Fruit fly (Drosophila melanogaster): ENCODE data around the gene Acbp6.

Acbp6 gene

DNA sequence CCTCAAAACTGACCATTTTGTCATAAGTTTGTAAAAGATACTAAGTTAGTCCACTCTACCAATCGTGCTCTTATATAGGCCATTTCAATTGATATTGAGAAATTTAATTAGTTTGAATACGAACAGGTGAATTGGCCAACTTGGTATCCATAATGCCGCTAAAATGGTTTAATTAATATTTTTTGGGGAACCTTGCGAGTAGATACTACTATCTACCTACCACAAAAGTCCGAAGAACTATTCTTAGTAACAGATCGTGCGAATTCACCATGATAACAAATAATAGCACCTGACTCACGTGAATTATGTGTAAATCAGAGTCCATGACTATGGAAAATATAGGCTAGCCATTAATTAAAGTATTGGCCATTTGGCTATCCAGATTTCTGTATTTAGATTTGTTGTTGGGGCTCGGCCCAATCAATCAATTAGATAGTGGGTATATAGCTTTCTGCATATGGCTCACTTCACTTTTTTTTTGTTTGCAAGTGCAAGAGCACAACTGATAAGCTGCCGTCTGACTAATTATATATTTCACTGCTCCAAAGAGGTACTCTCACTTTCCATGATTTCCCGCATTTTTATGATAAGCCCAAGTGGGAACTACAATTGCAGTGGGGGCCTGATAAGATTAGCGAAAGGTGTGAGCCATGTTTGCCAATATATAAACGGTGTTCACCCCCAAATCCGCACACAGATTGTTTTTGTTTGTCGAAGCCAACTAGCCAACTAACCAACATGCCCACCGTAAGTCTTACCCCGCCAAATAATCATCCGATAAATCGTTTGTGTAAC is at the start of gene Acbp6, which contains the start of gene Acbp4:
TSS of gene Acbp6 (plus strand) at position 690 of the 795 bp plus-strand sequence.
TSS of gene Acbp4 (minus strand) at position 51 of the 795 bp plus-strand sequence.
- TF ChIP-seq CG8478 (optimal IDR thresholded peaks at IDR 0.05) (no peak), CTCF (optimal IDR thresholded peaks at IDR 0.05) (no peak)

DNA sequence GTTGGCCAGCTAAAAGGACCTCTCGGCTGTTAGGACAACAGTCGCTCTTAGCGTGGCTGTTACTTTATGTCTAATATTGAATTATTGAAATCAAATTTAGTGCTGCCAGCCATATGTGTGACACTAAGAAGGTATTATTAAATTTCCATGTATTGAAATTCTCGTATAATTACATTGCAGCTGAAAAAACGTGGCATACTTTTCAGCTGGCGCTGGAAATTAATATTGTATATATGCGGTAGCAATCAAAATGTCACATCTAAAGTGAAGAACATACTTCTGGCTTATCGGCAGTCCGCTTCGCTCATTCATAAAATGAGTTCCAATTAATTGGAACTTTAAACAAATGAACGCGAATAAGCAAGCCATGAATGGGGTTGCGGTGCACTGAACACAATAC is 46.5 kb upstream of the Acbp6 start:
- no peak for TF ChIP-seq CG8478 (optimal IDR thresholded peaks at IDR 0.05)
- TF ChIP-seq CTCF (optimal IDR thresholded peaks at IDR 0.05), result no peak

DNA sequence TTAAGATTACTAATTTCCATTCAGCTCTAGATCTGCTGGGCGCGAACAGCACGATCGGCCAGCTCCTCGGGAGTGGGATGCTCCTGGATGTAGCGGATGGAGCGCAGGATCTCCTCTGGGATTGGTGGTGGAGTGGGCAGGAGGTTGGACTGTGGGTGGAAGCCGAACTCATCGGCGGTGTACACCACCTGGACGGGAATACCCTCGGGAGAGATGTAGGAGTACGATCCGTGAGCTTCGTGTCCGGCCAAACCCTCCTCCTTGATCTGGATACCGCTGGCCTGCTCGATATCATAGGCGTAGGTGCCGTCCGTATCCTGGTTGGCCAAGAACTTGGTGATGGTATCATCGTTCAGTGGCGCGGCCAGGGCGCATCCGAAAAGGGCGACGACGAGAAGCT is 42.6 kb upstream of the Acbp6 start:
- TF ChIP-seq CG8478 (optimal IDR thresholded peaks at IDR 0.05), result no peak
- no peak for TF ChIP-seq CTCF (optimal IDR thresholded peaks at IDR 0.05)

DNA sequence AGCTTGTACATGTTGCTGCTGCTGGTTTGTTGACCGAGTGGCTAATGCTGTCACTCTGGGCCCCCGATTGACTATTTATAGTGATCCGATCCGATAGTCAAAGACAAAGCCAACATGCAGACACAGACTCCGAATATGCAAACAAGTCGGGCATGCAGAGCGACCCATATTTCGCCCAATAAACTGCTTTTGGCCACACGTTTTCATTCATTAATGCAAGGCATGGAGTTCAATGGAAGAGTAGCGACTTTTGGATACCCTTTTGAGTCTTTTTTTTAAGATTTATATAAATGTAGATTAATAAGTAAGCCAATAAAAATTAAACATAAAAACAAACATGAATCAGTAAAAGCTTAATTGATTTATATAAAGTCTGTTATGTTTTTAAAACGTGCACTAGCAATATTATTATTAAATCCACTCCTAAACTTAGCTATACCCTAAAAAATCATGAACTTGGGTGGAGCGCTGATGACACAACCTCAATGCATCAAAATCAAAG is 42.1 kb upstream of the Acbp6 start, which contains the start of gene Cpr65Ea:
TSS of gene Cpr65Ea (minus strand) at position 51 of the 502 bp plus-strand sequence.
- no peak for TF ChIP-seq CTCF (optimal IDR thresholded peaks at IDR 0.05)
- TF ChIP-seq CG8478 (optimal IDR thresholded peaks at IDR 0.05), result no peak

DNA sequence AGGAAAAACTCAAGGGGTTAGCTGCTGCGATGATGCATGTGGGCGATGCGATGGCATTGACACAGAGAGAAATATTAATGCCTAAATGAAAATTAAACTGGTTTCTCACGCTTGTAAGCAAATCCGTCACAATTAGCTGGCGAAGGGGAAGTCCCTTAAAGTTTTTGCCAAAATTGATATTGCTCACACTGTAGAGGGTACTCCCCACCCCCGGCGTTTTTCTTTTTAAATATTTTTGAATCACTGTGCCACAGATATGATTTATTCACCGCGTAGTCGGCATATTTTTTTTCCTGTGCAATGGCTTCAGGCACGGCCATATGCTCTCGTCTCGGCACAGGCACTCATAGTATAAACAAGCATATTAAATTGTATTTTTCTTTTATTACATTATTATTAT is 41.4 kb upstream of the Acbp6 start:
- no peak for TF ChIP-seq CTCF (optimal IDR thresholded peaks at IDR 0.05)
- no peak for TF ChIP-seq CG8478 (optimal IDR thresholded peaks at IDR 0.05)

DNA sequence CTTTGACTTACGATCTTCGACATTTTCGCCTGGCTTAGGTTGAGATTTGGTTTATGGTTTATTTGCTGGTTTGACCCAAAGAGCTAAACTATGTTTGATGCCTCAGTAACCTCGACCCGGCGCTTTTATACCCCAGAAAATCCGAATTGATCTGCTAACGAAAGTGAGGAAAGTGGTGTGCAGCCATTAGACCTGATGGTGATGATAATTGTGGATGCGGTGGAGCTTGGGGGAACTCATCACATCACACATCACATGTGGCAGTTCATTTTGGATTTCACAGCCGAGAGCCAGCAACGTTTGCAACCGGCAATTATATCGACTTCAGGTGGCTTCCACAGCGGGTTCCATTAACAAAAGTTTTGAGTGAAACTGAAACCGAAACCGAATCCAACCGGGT is 40.0 kb upstream of the Acbp6 start, which contains the start of gene Cpr65Eb:
TSS of gene Cpr65Eb (minus strand) at position 101 of the 400 bp plus-strand sequence.
- TF ChIP-seq CTCF (optimal IDR thresholded peaks at IDR 0.05), result no peak
- TF ChIP-seq CG8478 (optimal IDR thresholded peaks at IDR 0.05), result no peak

DNA sequence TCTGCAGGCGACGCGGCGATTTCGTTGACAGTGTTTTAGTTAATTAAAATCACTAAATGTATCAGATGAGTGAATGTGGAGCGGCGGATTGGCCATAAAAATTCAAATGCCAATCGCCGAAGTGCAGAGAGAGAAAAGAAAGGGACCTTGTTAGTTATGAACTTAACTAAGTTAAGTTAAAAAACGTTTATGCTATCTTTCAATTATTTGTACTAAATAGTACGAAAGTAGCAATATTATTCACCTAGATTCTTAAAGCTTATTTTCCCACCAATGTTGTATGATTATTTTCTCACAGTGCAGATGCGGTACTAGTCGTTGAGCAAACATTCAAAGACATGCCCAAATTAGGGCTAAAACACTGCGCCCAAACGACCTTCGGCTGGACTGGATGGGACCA is 37.9 kb upstream of the Acbp6 start:
- TF ChIP-seq CTCF (optimal IDR thresholded peaks at IDR 0.05) (no peak), CG8478 (optimal IDR thresholded peaks at IDR 0.05) (no peak)

DNA sequence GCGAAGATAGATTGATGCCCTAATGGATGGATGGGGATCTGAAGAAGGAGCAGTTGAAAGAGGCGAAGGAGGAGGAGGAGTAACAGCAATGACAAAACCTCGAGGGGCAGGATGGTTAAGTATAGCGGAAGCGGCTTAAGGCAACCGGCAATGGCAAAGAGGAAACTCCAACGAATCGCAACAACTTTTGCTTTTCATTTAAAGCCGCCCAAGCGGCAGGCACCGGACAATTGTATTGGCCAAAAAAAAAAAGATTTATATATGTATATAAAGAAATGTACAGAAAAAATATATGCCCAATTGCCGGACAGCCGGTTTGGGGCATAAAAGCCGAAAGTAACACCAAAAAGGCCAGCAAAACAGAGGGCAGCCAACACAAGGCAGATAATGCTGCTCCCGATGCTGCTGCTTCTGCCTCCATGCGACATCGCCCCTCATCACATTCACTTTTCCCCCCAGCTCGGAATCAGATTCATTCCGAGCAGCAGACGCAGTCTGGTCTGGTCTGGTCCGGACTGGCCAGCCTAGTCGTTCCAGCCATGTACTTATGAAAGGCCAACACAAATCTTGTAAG is 37.3 kb upstream of the Acbp6 start:
- TF ChIP-seq CTCF (optimal IDR thresholded peaks at IDR 0.05) (no peak), CG8478 (optimal IDR thresholded peaks at IDR 0.05) (no peak)

DNA sequence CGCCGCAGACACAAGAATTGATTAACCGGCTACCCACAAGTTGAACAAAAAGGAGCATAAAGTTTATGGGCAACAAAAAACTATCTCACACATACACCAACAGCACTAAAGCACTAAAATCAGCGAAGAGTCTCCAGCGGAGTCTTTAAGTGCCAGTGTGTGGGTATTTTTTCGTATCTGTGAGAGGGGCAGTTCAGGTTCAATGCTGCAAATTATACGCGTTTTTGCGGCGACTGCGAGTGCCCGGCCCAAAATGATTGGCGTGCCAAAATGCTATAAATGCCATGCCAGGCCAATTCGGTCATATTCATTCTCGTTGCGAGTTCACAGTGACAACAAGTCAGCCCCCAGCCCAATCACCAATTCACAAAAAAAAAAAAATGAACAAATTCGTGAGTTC is 35.8 kb upstream of the Acbp6 start, which contains the start of gene Cpr65Ec:
TSS of gene Cpr65Ec (plus strand) at position 301 of the 400 bp plus-strand sequence.
- TF ChIP-seq CG8478 (optimal IDR thresholded peaks at IDR 0.05), result no peak
- TF ChIP-seq CTCF (optimal IDR thresholded peaks at IDR 0.05), result no peak

DNA sequence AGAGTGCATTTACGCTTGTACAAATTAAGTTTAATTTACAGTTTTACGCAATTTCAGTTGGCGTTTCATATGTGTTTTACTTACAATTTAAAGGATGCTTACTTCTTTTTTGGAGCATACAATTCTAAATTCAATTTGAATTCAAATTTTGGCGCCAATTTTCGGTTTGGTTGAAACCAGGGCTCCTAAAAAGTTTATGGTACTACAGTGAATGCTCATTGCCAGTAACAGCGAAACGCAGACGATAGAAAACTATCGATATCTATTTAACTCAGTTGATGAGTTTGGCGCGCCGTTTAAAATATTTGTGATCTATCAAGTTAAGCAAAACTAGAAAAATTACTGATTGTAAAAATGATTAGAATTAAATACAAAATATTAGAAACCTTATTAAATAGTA is 34.7 kb upstream of the Acbp6 start:
- TF ChIP-seq CG8478 (optimal IDR thresholded peaks at IDR 0.05) (no peak), CTCF (optimal IDR thresholded peaks at IDR 0.05) (no peak)

DNA sequence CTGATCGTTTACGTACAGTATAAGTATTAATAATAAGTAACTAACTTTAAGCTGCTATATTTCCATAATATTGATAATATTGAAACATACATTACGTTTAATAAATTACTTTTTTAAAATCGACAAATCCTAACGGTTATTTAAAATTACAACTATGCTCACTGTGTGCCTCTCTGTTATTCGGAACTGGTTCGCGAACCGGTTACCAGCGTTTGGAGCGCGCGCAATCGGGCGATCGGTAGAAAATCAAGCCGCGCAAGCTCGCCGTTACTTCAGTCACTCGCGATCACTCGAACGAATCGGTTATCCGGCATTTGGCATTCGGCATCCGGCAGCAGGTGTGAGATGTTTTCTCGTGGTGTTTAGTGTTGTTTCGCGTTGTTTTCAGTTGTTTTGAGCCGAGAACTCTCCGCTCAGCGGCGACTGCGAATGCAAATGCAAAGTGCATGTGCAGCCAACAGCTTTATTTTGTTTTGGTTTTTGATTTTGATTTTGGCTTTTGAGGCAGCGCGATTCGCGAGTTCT is 34.1 kb upstream of the Acbp6 start, which contains the start of gene form3:
TSS of gene form3 (plus strand) at position 271 of the 525 bp plus-strand sequence.
- TF ChIP-seq CTCF (optimal IDR thresholded peaks at IDR 0.05), result no peak
- TF ChIP-seq CG8478 (optimal IDR thresholded peaks at IDR 0.05), result no peak

DNA sequence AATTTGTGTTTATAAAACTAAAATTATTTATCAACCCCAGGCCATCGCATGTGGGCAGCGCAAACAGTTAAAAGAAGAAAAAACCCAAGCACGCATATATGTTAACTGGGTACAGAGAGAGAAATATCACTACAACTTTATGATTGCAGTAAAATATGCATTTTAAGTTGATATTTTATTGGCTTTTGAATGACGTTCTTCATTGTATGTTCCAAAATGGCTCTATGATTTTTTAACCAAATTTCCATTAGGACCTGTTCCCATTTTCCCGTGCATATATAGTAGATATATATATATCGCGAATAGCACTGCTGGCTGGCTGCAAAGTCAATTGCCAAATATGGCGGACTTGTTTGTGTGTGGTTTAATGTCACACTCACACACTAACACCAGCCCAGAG is 32.2 kb upstream of the Acbp6 start:
- TF ChIP-seq CTCF (optimal IDR thresholded peaks at IDR 0.05), result no peak
- no peak for TF ChIP-seq CG8478 (optimal IDR thresholded peaks at IDR 0.05)

DNA sequence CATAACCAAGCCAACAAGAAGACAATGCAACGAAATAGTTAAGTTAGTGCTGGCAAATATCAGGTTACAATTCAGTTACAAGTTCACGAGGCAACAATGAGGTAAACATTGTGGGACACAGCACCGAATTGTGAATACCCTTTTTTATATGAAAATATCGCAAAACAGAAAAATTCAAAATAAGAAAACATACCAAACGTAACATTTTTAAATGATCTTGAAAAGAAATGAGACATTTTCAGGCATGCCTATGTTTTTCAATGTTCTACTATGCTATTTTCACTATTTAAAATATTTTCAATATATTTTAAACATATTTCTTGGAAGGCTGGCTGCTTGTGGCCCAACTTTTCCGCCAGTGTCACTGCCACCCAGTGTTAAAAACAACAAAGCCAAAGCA is 24.8 kb upstream of the Acbp6 start:
- TF ChIP-seq CG8478 (optimal IDR thresholded peaks at IDR 0.05) (no peak), CTCF (optimal IDR thresholded peaks at IDR 0.05) (no peak)

DNA sequence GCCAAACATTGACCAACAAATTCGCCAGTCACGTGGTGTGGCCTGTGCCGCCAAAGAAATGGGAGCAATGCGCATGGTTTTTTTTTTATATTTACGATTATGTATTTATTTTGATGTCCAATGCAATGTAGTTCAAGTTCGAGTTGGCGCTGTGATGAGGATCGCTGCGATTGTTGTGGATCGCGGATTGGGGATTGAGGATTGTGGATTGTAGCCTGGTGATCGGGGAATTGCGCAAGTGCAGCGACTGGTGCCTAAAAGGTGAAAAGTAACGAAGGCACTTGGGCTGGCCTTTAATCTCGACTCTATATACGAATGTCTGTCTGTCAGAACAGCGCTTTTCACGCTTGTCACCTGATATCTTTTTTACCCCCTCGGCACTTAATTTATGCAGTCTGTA is 24.2 kb upstream of the Acbp6 start:
- TF ChIP-seq CTCF (optimal IDR thresholded peaks at IDR 0.05), result no peak
- no peak for TF ChIP-seq CG8478 (optimal IDR thresholded peaks at IDR 0.05)

DNA sequence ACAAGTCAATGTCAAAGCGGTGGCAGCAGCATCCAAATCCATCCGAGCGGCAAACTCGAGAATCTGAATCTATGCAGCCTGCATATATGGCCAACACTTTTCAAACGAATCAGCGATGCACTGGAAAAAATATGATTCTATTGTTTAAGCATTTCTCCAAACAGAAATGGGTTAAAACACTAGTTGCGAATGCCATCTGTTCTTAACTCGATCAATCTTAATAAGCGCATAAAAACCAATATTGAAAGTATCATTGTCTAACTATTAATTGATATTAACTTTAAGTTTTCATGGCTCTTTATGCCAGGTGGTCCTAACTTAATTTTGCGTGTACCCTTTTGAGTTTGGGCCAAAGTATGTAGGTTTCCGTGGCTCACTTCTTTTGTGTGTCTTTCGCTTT is 23.0 kb upstream of the Acbp6 start:
- TF ChIP-seq CG8478 (optimal IDR thresholded peaks at IDR 0.05), result no peak
- TF ChIP-seq CTCF (optimal IDR thresholded peaks at IDR 0.05), result no peak

DNA sequence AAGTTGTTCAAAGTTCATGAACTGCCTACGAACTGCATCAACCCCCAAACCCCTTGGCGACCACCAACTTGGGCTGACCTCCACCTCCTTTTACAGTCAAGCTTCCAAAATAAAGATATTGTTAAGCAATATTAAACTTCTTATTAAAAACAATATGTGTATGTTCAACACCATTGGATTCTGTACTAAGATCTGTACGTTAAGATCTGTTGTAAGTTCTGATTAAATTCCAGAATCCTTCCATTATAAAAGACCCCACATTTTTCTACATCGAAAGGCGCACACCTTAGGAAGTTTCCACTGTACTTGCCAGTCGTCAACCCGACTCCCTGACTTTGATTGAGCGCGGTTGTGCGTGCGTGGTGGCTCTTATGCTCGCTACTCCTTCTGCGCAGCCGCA is 15.7 kb upstream of the Acbp6 start:
- TF ChIP-seq CTCF (optimal IDR thresholded peaks at IDR 0.05), result no peak

Measured in S2 (cell line).